Worm (Caenorhabditis elegans) whole organism, mixed stage, embryonic: Measurements from ENCODE around the gene F36H1.11.

ENCODE experiments used
- M03D4.4 ChIP-seq: sonication (generic microtip); optimal IDR thresholded peaks from 2 replicates; lab custom pipeline; 2017; ENCODE audit warnings: mild to moderate bottlenecking, missing genetic modification characterization, missing compliant biosample characterization
- bed-3 ChIP-seq: fragments of 200-800 bp; sonication (Bioruptor generic); optimal IDR thresholded peaks from 3 replicates; lab custom pipeline; 2018; ENCODE audit warnings: mild to moderate bottlenecking, missing genetic modification characterization, moderate library complexity, missing compliant biosample characterization
- blmp-1 ChIP-seq: fragments of 150-350 bp; optimal IDR thresholded peaks from 2 replicates; lab custom pipeline; 2014; ENCODE audit warnings: missing biosample characterization, missing genetic modification characterization
- ceh-39 ChIP-seq: fragments of 150-350 bp; optimal IDR thresholded peaks from 2 replicates; lab custom pipeline; 2014; ENCODE audit warnings: missing biosample characterization, missing genetic modification characterization
- ceh-43 ChIP-seq: fragments of 200-800 bp; sonication (Bioruptor generic); optimal IDR thresholded peaks from 2 replicates; lab custom pipeline; 2018; ENCODE audit warnings: mild to moderate bottlenecking, missing genetic modification characterization, moderate library complexity, missing compliant biosample characterization
- ces-1 ChIP-seq: fragments of 150-350 bp; optimal IDR thresholded peaks from 2 replicates; lab custom pipeline; 2014; ENCODE audit warnings: missing biosample characterization, missing genetic modification reagents, missing genetic modification characterization
- cnd-1 ChIP-seq: fragments of 200-800 bp; sonication (Bioruptor generic); optimal IDR thresholded peaks from 2 replicates; lab custom pipeline; 2018; ENCODE audit warnings: mild to moderate bottlenecking, missing genetic modification characterization, missing compliant biosample characterization
- drap-1 ChIP-seq: fragments of 200-800 bp; sonication (Bioruptor generic); optimal IDR thresholded peaks from 3 replicates; lab custom pipeline; 2018; ENCODE audit warnings: mild to moderate bottlenecking, missing genetic modification characterization, missing compliant biosample characterization
- elt-1 ChIP-seq: sonication (generic microtip); optimal IDR thresholded peaks from 2 replicates; lab custom pipeline; 2017; ENCODE audit warnings: missing genetic modification characterization, mild to moderate bottlenecking, missing compliant biosample characterization, antibody characterized with exemption, moderate library complexity, borderline replicate concordance; ENCODE audit not compliant: insufficient read depth
- elt-3 ChIP-seq: fragments of 150-350 bp; optimal IDR thresholded peaks from 2 replicates; lab custom pipeline; 2014; ENCODE audit warnings: missing biosample characterization, missing genetic modification characterization
- flh-1 ChIP-seq: fragments of 200-800 bp; sonication (Bioruptor generic); optimal IDR thresholded peaks from 2 replicates; lab custom pipeline; 2018; ENCODE audit warnings: mild to moderate bottlenecking, missing genetic modification characterization, moderate library complexity, missing compliant biosample characterization
- ham-2 ChIP-seq: fragments of 200-800 bp; sonication (Bioruptor generic); optimal IDR thresholded peaks from 2 replicates; lab custom pipeline; 2018; ENCODE audit warnings: mild to moderate bottlenecking, missing genetic modification characterization, missing compliant biosample characterization
- hlh-1 ChIP-seq: fragments of 150-350 bp; optimal IDR thresholded peaks from 2 replicates; lab custom pipeline; 2014; ENCODE audit warnings: missing biosample characterization, missing genetic modification reagents, missing genetic modification characterization
- lin-32 ChIP-seq: fragments of 200-800 bp; sonication (Bioruptor generic); optimal IDR thresholded peaks from 2 replicates; lab custom pipeline; 2018; ENCODE audit warnings: mild to moderate bottlenecking, missing genetic modification characterization, missing compliant biosample characterization
- lsy-2 ChIP-seq: fragments of 150-350 bp; optimal IDR thresholded peaks from 2 replicates; lab custom pipeline; 2014; ENCODE audit warnings: missing biosample characterization, missing genetic modification characterization
- mab-5 ChIP-seq: fragments of 150-350 bp; optimal IDR thresholded peaks from 2 replicates; lab custom pipeline; 2014; ENCODE audit warnings: missing biosample characterization, missing genetic modification characterization
- mls-2 ChIP-seq: sonication (generic microtip); optimal IDR thresholded peaks from 2 replicates; lab custom pipeline; 2016; ENCODE audit warnings: mild to moderate bottlenecking, missing genetic modification characterization, moderate library complexity, missing compliant biosample characterization
- nhr-12 ChIP-seq: fragments of 150-350 bp; optimal IDR thresholded peaks from 2 replicates; lab custom pipeline; 2014; ENCODE audit warnings: missing biosample characterization, missing genetic modification characterization
- nhr-2 ChIP-seq: fragments of 150-350 bp; optimal IDR thresholded peaks from 2 replicates; lab custom pipeline; 2014; ENCODE audit warnings: missing biosample characterization, missing genetic modification characterization
- nhr-237 ChIP-seq: fragments of 150-350 bp; optimal IDR thresholded peaks from 2 replicates; lab custom pipeline; 2014; ENCODE audit warnings: missing biosample characterization, missing genetic modification characterization
- nhr-28 ChIP-seq: fragments of 150-350 bp; optimal IDR thresholded peaks from 2 replicates; lab custom pipeline; 2014; ENCODE audit warnings: missing biosample characterization, missing genetic modification characterization
- nhr-76 ChIP-seq: sonication (generic microtip); optimal IDR thresholded peaks from 2 replicates; lab custom pipeline; 2017; ENCODE audit warnings: missing biosample characterization, missing genetic modification characterization
- pha-4 ChIP-seq: fragments of 150-350 bp; optimal IDR thresholded peaks from 2 replicates; lab custom pipeline; 2018; ENCODE audit warnings: missing biosample characterization, missing genetic modification reagents, missing genetic modification characterization
- sem-2 ChIP-seq: fragments of 200-800 bp; sonication (Bioruptor generic); optimal IDR thresholded peaks from 2 replicates; lab custom pipeline; 2018; ENCODE audit warnings: mild to moderate bottlenecking, missing genetic modification characterization, missing compliant biosample characterization
- snpc-4 ChIP-seq: fragments of 150-350 bp; optimal IDR thresholded peaks from 2 replicates; lab custom pipeline; 2014; ENCODE audit warnings: missing biosample characterization, missing genetic modification characterization
- sptf-1 ChIP-seq: sonication (generic microtip); optimal IDR thresholded peaks from 2 replicates; lab custom pipeline; 2017; ENCODE audit warnings: mild to moderate bottlenecking, missing genetic modification characterization, moderate library complexity, missing compliant biosample characterization
- tbx-8 ChIP-seq: fragments of 200-800 bp; sonication (Bioruptor generic); optimal IDR thresholded peaks from 2 replicates; lab custom pipeline; 2018; ENCODE audit warnings: mild to moderate bottlenecking, missing genetic modification characterization, moderate library complexity, missing compliant biosample characterization
- unc-120 ChIP-seq: sonication (generic microtip); optimal IDR thresholded peaks from 2 replicates; lab custom pipeline; 2017; ENCODE audit warnings: missing genetic modification characterization, missing compliant biosample characterization; ENCODE audit not compliant: poor library complexity, severe bottlenecking
- unc-39 ChIP-seq: fragments of 150-350 bp; optimal IDR thresholded peaks from 2 replicates; lab custom pipeline; 2014; ENCODE audit warnings: missing biosample characterization, missing genetic modification characterization
- unc-62 ChIP-seq: fragments of 150-350 bp; optimal IDR thresholded peaks from 2 replicates; lab custom pipeline; 2014; ENCODE audit warnings: missing biosample characterization, missing genetic modification reagents, missing genetic modification characterization
- ztf-11 ChIP-seq: fragments of 150-350 bp; optimal IDR thresholded peaks from 2 replicates; lab custom pipeline; 2014; ENCODE audit warnings: missing biosample characterization, missing genetic modification characterization

Gene F36H1.11

ce11 chrIV:11048871-11049270, at the start of gene F36H1.11:
F36H1.11 (plus strand) TSS chrIV:11049171.
- TF ChIP-seq cnd-1 (tag; lab: Kevin White, UChicago) (peak; percentile 18), ces-1 (GFP tag; lab: Kevin White, UChicago) (peak; percentile 79), flh-1 (GFP tag; lab: Kevin White, UChicago) (no peak), ceh-39 (no peak)

DNA sequence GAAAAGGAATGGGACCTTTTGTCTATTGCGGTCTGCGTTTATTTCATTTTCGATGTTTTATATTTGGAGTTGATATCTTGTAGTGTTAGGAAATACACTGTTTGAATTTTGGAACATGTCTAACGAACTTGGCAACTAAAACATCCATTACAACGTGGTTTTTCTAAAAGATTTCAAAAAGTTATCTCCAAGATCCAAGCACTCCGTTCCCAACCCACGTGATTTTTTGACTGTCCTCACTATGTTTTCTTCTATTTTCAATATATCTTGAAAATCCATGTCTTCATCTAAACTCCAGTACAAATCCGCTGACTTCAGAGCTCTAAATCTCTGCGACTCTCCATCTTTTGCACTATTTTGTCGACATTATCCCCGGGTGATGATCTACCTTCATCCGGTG, 47.4 kb upstream of the F36H1.11 start, which contains the start of gene F13H10.9:
Gene F13H10.9 (plus strand): TSS at position 301 of the 400 bp plus-strand sequence.
- TF ChIP-seq blmp-1 (tag; lab: Kevin White, UChicago) = no peak
- no peak for TF ChIP-seq tbx-8 (GFP tag; lab: Kevin White, UChicago)
- TF ChIP-seq ztf-11 (tag; lab: Kevin White, UChicago) = no peak
- TF ChIP-seq nhr-12 (tag; lab: Kevin White, UChicago) = no peak
- no peak for TF ChIP-seq M03D4.4 (tag; lab: Kevin White, UChicago)
- TF ChIP-seq flh-1 (GFP tag; lab: Kevin White, UChicago) = no peak
- TF ChIP-seq pha-4 = no peak

DNA sequence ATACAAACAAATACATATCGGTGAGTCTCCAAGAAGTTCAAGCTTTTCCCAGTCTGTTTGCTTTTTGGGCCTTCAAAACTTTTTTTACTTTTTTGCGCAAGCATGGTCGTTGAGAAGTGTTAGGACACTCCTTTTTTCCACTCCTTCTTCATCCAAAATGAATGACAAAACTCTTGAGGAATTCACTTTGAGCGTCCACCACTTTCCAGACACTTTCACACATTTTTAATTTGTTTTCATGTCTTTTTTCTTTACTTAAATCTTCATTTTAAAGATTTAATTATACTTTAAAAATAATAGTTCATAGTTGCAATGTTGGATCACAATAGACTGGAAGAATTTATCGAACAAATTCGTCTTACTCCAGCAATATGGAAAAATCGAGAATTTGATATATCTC, 44.7 kb upstream of the F36H1.11 start, which contains the start of gene F13H10.1:
Gene F13H10.1 (plus strand): TSS at position 301 of the 400 bp plus-strand sequence.
- no peak for TF ChIP-seq snpc-4
- TF ChIP-seq mls-2 (tag; lab: Kevin White, UChicago) = no peak
- TF ChIP-seq elt-3 (tag; lab: Kevin White, UChicago) = no peak
- TF ChIP-seq sem-2 = no peak
- TF ChIP-seq drap-1 (GFP tag; lab: Kevin White, UChicago) = no peak

DNA sequence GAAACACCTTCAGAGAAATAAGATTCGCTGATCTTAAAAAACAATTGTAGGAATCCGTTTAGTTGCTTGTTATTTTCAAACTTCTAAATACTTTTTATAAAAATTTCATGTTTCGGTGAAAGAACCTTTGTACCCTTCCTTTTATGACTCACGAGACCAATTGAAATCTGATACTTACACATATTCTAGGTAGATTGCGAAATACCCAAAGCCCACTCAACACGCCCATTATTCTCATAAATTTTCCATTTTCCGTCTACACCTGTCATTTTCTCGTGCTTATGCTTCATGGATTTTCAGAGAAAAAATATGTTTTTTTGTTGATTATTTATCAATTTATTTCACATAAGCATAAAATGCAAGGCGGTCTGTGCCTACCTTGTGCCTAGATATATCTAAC, 42.6 kb upstream of the F36H1.11 start:
- TF ChIP-seq ceh-43 (GFP tag; lab: Kevin White, UChicago) (no peak), tbx-8 (GFP tag; lab: Kevin White, UChicago) (no peak), unc-120 (no peak), sem-2 (no peak), nhr-76 (tag; lab: Kevin White, UChicago) (no peak), cnd-1 (tag; lab: Kevin White, UChicago) (no peak), ham-2 (no peak), ceh-39 (no peak), elt-1 (no peak), lin-32 (GFP tag; lab: Kevin White, UChicago) (no peak), sptf-1 (tag; lab: Kevin White, UChicago) (no peak), ztf-11 (tag; lab: Kevin White, UChicago) (no peak), elt-3 (tag; lab: Kevin White, UChicago) (no peak), snpc-4 (no peak), mab-5 (tag; lab: Kevin White, UChicago) (no peak), unc-39 (no peak), bed-3 (no peak), lsy-2 (tag; lab: Kevin White, UChicago) (no peak)

- TF ChIP-seq ceh-39 (no peak), bed-3 (no peak), sem-2 (no peak), unc-62 (GFP tag; lab: Kevin White, UChicago) (no peak), nhr-237 (tag; lab: Kevin White, UChicago) (no peak), cnd-1 (tag; lab: Kevin White, UChicago) (no peak), hlh-1 (no peak), elt-1 (no peak), nhr-12 (tag; lab: Kevin White, UChicago) (no peak), ztf-11 (tag; lab: Kevin White, UChicago) (no peak), tbx-8 (GFP tag; lab: Kevin White, UChicago) (no peak), elt-3 (tag; lab: Kevin White, UChicago) (no peak), nhr-28 (tag; lab: Kevin White, UChicago) (no peak), ces-1 (GFP tag; lab: Kevin White, UChicago) (no peak), sptf-1 (tag; lab: Kevin White, UChicago) (no peak), nhr-2 (tag; lab: Kevin White, UChicago) (no peak)
Measured at ce11 chrIV:11006868-11007267, 42.1 kb upstream of the F36H1.11 start.

ce11 chrIV:11008255-11008654, 40.7 kb upstream of the F36H1.11 start:
- TF ChIP-seq blmp-1 (tag; lab: Kevin White, UChicago) = peak; percentile 54
- peak; percentile 31 for TF ChIP-seq pha-4
- no peak for TF ChIP-seq sem-2
